Fruit fly (Drosophila melanogaster): ENCODE measurements around the gene shf.

The shf gene

dm6 chrX:6743192-6743591 is 36.3 kb downstream of the shf start:
- TF ChIP-seq Pif1B (GFP tag; optimal IDR thresholded peaks at IDR 0.05) (no peak), D1 (tag; optimal IDR thresholded peaks at IDR 0.05) (no peak), CG9948 (tag; optimal IDR thresholded peaks at IDR 0.05) (no peak), CG32121 (GFP tag; IDR thresholded peaks at IDR 0.05) (peak; percentile 42; the same call in 1 of the 2 replicates), Pif1A (GFP tag; optimal IDR thresholded peaks at IDR 0.05) (peak; percentile 0), Ets98B (GFP tag; IDR thresholded peaks at IDR 0.05) (0 out of 2 replicates have a peak, but pooled peaks have one; percentile 9), CG17806 (tag; optimal IDR thresholded peaks at IDR 0.05) (peak; percentile 15), CG15710 (tag; optimal IDR thresholded peaks at IDR 0.05) (peak; percentile 13)

- TF ChIP-seq CG15710 (tag; optimal IDR thresholded peaks at IDR 0.05), result peak; percentile 16
- peak; percentile 21 for TF ChIP-seq CG8301 (tag; optimal IDR thresholded peaks at IDR 0.05)
- peak; percentile 37 for TF ChIP-seq CG17806 (tag; optimal IDR thresholded peaks at IDR 0.05)
- TF ChIP-seq CG9948 (tag; optimal IDR thresholded peaks at IDR 0.05), result no peak
- peak; percentile 58 for TF ChIP-seq Pif1A (GFP tag; optimal IDR thresholded peaks at IDR 0.05)
- no peak for TF ChIP-seq CG34367 (tag; optimal IDR thresholded peaks at IDR 0.05)
- TF ChIP-seq fd96Ca (GFP tag; IDR thresholded peaks at IDR 0.05), result 0 out of 3 replicates have a peak, but pooled peaks have one; percentile 44
- TF ChIP-seq CG13204 (GFP tag; optimal IDR thresholded peaks at IDR 0.05), result no peak
- TF ChIP-seq D1 (tag; optimal IDR thresholded peaks at IDR 0.05), result no peak
- TF ChIP-seq Pif1B (GFP tag; optimal IDR thresholded peaks at IDR 0.05), result no peak
- peak; percentile 42 for TF ChIP-seq Snoo (tag; optimal IDR thresholded peaks at IDR 0.05)
- peak; percentile 56; the same call in 1 of the 2 replicates for TF ChIP-seq CG32121 (GFP tag; IDR thresholded peaks at IDR 0.05)
- peak; percentile 33 for TF ChIP-seq CG14655 (GFP tag; optimal IDR thresholded peaks at IDR 0.05)
- no peak for TF ChIP-seq EcR (GFP tag; optimal IDR thresholded peaks at IDR 0.05)
- TF ChIP-seq Ets98B (GFP tag; IDR thresholded peaks at IDR 0.05), result peak; percentile 74
- peak; percentile 58; the same call in 1 of the 2 replicates for TF ChIP-seq CG12605 (GFP tag; IDR thresholded peaks at IDR 0.05)
- TF ChIP-seq rn (GFP tag; IDR thresholded peaks at IDR 0.05), result 0 out of 2 replicates have a peak, but pooled peaks have one; percentile 22
- TF ChIP-seq CG8159 (tag; optimal IDR thresholded peaks at IDR 0.05), result peak; percentile 1
- no peak for TF ChIP-seq CG10348 (GFP tag; IDR thresholded peaks at IDR 0.05)
- TF ChIP-seq CG4496 (GFP tag; IDR thresholded peaks at IDR 0.05), result peak; percentile 79
- TF ChIP-seq gl (tag; optimal IDR thresholded peaks at IDR 0.05), result no peak
These were observed 38.3 kb downstream of the shf start for dm6 chrX:6741184-6741586.

dm6 chrX:6739936-6740668 is 39.4 kb downstream of the shf start, which contains the start of gene CG3168:
Gene CG3168, minus strand, starts transcription at chrX:6739986.
- TF ChIP-seq CG8159 (tag; optimal IDR thresholded peaks at IDR 0.05) (no peak), CG9948 (tag; optimal IDR thresholded peaks at IDR 0.05) (no peak), fd96Ca (GFP tag; IDR thresholded peaks at IDR 0.05) (no peak), CG32121 (GFP tag; IDR thresholded peaks at IDR 0.05) (no peak), Pif1A (GFP tag; optimal IDR thresholded peaks at IDR 0.05) (no peak), CG17806 (tag; optimal IDR thresholded peaks at IDR 0.05) (no peak)

dm6 chrX:6733291-6734042 is 46.0 kb downstream of the shf start:
- no peak for TF ChIP-seq CG17806 (tag; optimal IDR thresholded peaks at IDR 0.05)
- TF ChIP-seq CG4496 (GFP tag; IDR thresholded peaks at IDR 0.05), result 0 out of 3 replicates have a peak, but pooled peaks have one; percentile 27

- TF ChIP-seq Pif1A (GFP tag; optimal IDR thresholded peaks at IDR 0.05) (peak; percentile 26), fd96Ca (GFP tag; IDR thresholded peaks at IDR 0.05) (peak; percentile 87), D1 (tag; optimal IDR thresholded peaks at IDR 0.05) (no peak), EcR (GFP tag; optimal IDR thresholded peaks at IDR 0.05) (no peak), Snoo (tag; optimal IDR thresholded peaks at IDR 0.05) (no peak), rn (GFP tag; IDR thresholded peaks at IDR 0.05) (peak; percentile 51; the same call in 1 of the 2 replicates), CG10348 (GFP tag; IDR thresholded peaks at IDR 0.05) (no peak), CG34367 (tag; optimal IDR thresholded peaks at IDR 0.05) (peak; percentile 42), CG4496 (GFP tag; IDR thresholded peaks at IDR 0.05) (peak; percentile 88), CG12605 (GFP tag; IDR thresholded peaks at IDR 0.05) (peak; percentile 91), Pif1B (GFP tag; optimal IDR thresholded peaks at IDR 0.05) (peak; percentile 42), CG9948 (tag; optimal IDR thresholded peaks at IDR 0.05) (peak; percentile 25), CG32121 (GFP tag; IDR thresholded peaks at IDR 0.05) (peak; percentile 58; the same call in 1 of the 2 replicates), CG8301 (tag; optimal IDR thresholded peaks at IDR 0.05) (peak; percentile 63), CG14655 (GFP tag; optimal IDR thresholded peaks at IDR 0.05) (peak; percentile 74), CG13204 (GFP tag; optimal IDR thresholded peaks at IDR 0.05) (peak; percentile 70), CG17806 (tag; optimal IDR thresholded peaks at IDR 0.05) (peak; percentile 52), CG15710 (tag; optimal IDR thresholded peaks at IDR 0.05) (peak; percentile 47), Ets98B (GFP tag; IDR thresholded peaks at IDR 0.05) (peak; percentile 81), CG8159 (tag; optimal IDR thresholded peaks at IDR 0.05) (peak; percentile 57), gl (tag; optimal IDR thresholded peaks at IDR 0.05) (peak; percentile 78)
These were observed 48.7 kb downstream of the shf start for dm6 chrX:6730600-6731259.
